Worm (Caenorhabditis elegans): Measurements from ENCODE around the gene col-98.

DNA sequence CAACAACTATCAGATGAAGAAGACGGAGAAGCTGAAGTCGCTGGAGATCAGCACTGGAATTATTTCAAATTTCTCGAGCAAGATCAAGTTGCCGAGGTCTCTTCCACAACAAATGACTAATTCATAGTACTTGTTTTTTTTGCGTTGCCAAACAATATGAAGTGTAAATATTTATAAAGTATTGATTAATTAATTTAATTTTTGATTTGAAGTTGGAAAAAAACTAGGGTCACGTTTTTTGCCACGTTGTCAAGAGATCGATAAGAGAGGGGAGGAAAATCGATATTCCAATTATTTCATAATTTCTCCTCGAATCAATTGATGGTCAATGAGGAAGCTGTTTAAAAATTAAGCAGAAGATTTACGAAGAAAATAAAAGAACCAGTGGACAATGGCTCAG is 13.6 kb upstream of the col-98 start, which contains the start of gene snf-7:
- TF ChIP-seq F49E8.2 (tag; optimal IDR thresholded peaks at IDR 0.05; ENCODE audit: borderline replicate concordance) (no peak), nhr-237 (tag; optimal IDR thresholded peaks at IDR 0.05) (no peak), pha-4 (GFP tag; IDR thresholded peaks at IDR 0.05) (no peak), pha-4 (tag; optimal IDR thresholded peaks at IDR 0.05) (no peak), mep-1 (tag; optimal IDR thresholded peaks at IDR 0.05) (no peak), zip-2 (tag; optimal IDR thresholded peaks at IDR 0.05) (no peak), unc-62 (GFP tag; optimal IDR thresholded peaks at IDR 0.05 in 1 of 2) (no peak), unc-62 (tag; optimal IDR thresholded peaks at IDR 0.05) (no peak), ztf-11 (tag; optimal IDR thresholded peaks at IDR 0.05) (no peak), nhr-10 (tag; optimal IDR thresholded peaks at IDR 0.05) (no peak), F26F4.8 (GFP tag; conservative IDR thresholded peaks at IDR 0.05) (no peak), nhr-76 (tag; optimal IDR thresholded peaks at IDR 0.05) (no peak)

Data from whole organism, L4 larva.